Fruit fly (Drosophila melanogaster) whole organism, embryonic: ENCODE results near the gene woc.

Experiments used
- ATbp ChIP-seq: fragments of 200-800 bp; sonication (Bioruptor generic); optimal IDR thresholded peaks from 2 replicates; lab custom pipeline; 2017; ENCODE audit warnings: missing biosample characterization, mild to moderate bottlenecking, missing genetic modification characterization, missing genetic modification reagents
- CG10543 ChIP-seq: fragments of 200-800 bp; sonication (Bioruptor generic); optimal IDR thresholded peaks from 3 replicates; lab custom pipeline; 2017; ENCODE audit warnings: missing biosample characterization, mild to moderate bottlenecking, missing genetic modification characterization, moderate library complexity
- CG12071 ChIP-seq: fragments of 200-800 bp; sonication (Bioruptor generic); optimal IDR thresholded peaks from 3 replicates; lab custom pipeline; 2018; ENCODE audit warnings: missing biosample characterization, mild to moderate bottlenecking, missing genetic modification characterization
- CG1233 ChIP-seq: fragments of 200-800 bp; sonication (Bioruptor generic); optimal IDR thresholded peaks from 4 replicates; lab custom pipeline; 2018; ENCODE audit warnings: missing biosample characterization, mild to moderate bottlenecking, missing genetic modification characterization
- CG12659 ChIP-seq: fragments of 200-800 bp; sonication (Bioruptor generic); optimal IDR thresholded peaks from 3 replicates; lab custom pipeline; 2017; ENCODE audit warnings: mild to moderate bottlenecking, missing biosample characterization, missing genetic modification reagents, missing genetic modification characterization
- CG15479 ChIP-seq: fragments of 200-800 bp; sonication (Bioruptor generic); optimal IDR thresholded peaks from 3 replicates; lab custom pipeline; 2019; ENCODE audit warnings: missing biosample characterization, mild to moderate bottlenecking, missing genetic modification characterization, moderate library complexity
- CG17912 ChIP-seq: fragments of 200-800 bp; sonication (Bioruptor generic); optimal IDR thresholded peaks from 2 replicates; lab custom pipeline; 2018; ENCODE audit warnings: missing biosample characterization, mild to moderate bottlenecking, missing genetic modification characterization
- CG2875 ChIP-seq: fragments of 200-800 bp; sonication (Bioruptor generic); optimal IDR thresholded peaks from 2 replicates; lab custom pipeline; 2017; ENCODE audit warnings: missing biosample characterization, mild to moderate bottlenecking, missing genetic modification characterization, missing genetic modification reagents
- CG4360 ChIP-seq: fragments of 200-800 bp; sonication (Bioruptor generic); IDR thresholded peaks from 2 replicates; pipeline ENCODE4 v1.3.6; 2022; ENCODE audit warnings: missing biosample characterization, missing genetic modification characterization
- CG6813 ChIP-seq: fragments of 200-800 bp; sonication (Bioruptor generic); optimal IDR thresholded peaks from 2 replicates; lab custom pipeline; 2017; ENCODE audit warnings: missing biosample characterization, missing genetic modification characterization, mild to moderate bottlenecking, moderate library complexity, missing genetic modification reagents
- CG8388 ChIP-seq: fragments of 200-800 bp; sonication (Bioruptor generic); optimal IDR thresholded peaks from 2 replicates; lab custom pipeline; 2019; ENCODE audit warnings: missing biosample characterization, mild to moderate bottlenecking, missing genetic modification characterization, moderate library complexity
- CoRest ChIP-seq: fragments of 200-800 bp; sonication (Bioruptor generic); optimal IDR thresholded peaks from 3 replicates; lab custom pipeline; 2018; ENCODE audit warnings: missing biosample characterization, mild to moderate bottlenecking, missing genetic modification characterization, moderate library complexity
- Dfd ChIP-seq, 2 experiments: fragments of >200 bp; optimal IDR thresholded peaks; 2 replicates each; lab custom pipeline; 2017; ENCODE audit warnings: missing biosample characterization in 2 of 2, missing genetic modification characterization in 2 of 2
- Fer2 ChIP-seq: fragments of 200-800 bp; sonication (Bioruptor generic); optimal IDR thresholded peaks from 2 replicates; lab custom pipeline; 2018; ENCODE audit warnings: missing biosample characterization, mild to moderate bottlenecking, missing genetic modification characterization, moderate library complexity
- HmgD ChIP-seq: fragments of 200-800 bp; sonication (Bioruptor generic); optimal IDR thresholded peaks from 3 replicates; lab custom pipeline; 2016; ENCODE audit warnings: missing biosample characterization, missing genetic modification characterization
- Hsf ChIP-seq: fragments of 200-800 bp; sonication (Bioruptor generic); optimal IDR thresholded peaks from 3 replicates; lab custom pipeline; 2016; ENCODE audit warnings: missing biosample characterization, missing genetic modification characterization
- Mad ChIP-seq: fragments of 200-800 bp; sonication (Bioruptor generic); optimal IDR thresholded peaks from 2 replicates; lab custom pipeline; 2016; ENCODE audit warnings: missing biosample characterization, missing genetic modification characterization
- Med ChIP-seq: fragments of 200-800 bp; sonication (Bioruptor generic); peaks from one replicate; lab custom pipeline; 2016; ENCODE audit warnings: missing biosample characterization, missing genetic modification characterization, mild to moderate bottlenecking, inconsistent platforms, moderate library complexity
- Ssrp ChIP-seq: fragments of 200-800 bp; sonication (Bioruptor generic); optimal IDR thresholded peaks from 2 replicates; lab custom pipeline; 2018; ENCODE audit warnings: missing biosample characterization, mild to moderate bottlenecking, missing genetic modification characterization, moderate library complexity
- TFAM ChIP-seq: fragments of 200-800 bp; sonication (Bioruptor generic); optimal IDR thresholded peaks from 2 replicates; lab custom pipeline; 2017; ENCODE audit warnings: missing biosample characterization, missing genetic modification characterization, inconsistent platforms
- Xbp1 ChIP-seq: fragments of 200-800 bp; sonication (Bioruptor generic); optimal IDR thresholded peaks from 3 replicates; lab custom pipeline; 2016; ENCODE audit warnings: missing biosample characterization, mild to moderate bottlenecking, missing genetic modification characterization
- Xrp1 ChIP-seq: fragments of 200-800 bp; sonication (Bioruptor generic); IDR thresholded peaks from 2 replicates; pipeline ENCODE4 v1.3.6; 2022; ENCODE audit warnings: missing biosample characterization, missing genetic modification characterization
- al ChIP-seq: fragments of 200-800 bp; sonication (Bioruptor generic); IDR thresholded peaks from 2 replicates; pipeline ENCODE4 v1.3.6; 2022; ENCODE audit warnings: missing biosample characterization, missing genetic modification characterization
- bigmax ChIP-seq: fragments of 200-800 bp; sonication (Bioruptor generic); optimal IDR thresholded peaks from 2 replicates; lab custom pipeline; 2018; ENCODE audit warnings: missing biosample characterization, mild to moderate bottlenecking, missing genetic modification characterization
- bsh ChIP-seq, 2 experiments: fragments of 200-800 bp; sonication (Bioruptor generic); optimal IDR thresholded peaks; 2 replicates each; lab custom pipeline; 2017 to 2018; ENCODE audit warnings: mild to moderate bottlenecking in 2 of 2, missing biosample characterization in 2 of 2, missing genetic modification characterization in 2 of 2, moderate library complexity in 1 of 2
- cg ChIP-seq: fragments of 200-800 bp; sonication (Bioruptor generic); optimal IDR thresholded peaks from 3 replicates; lab custom pipeline; 2019; ENCODE audit warnings: missing biosample characterization, mild to moderate bottlenecking, missing genetic modification characterization, moderate library complexity
- cwo ChIP-seq: fragments of 200-800 bp; sonication (Bioruptor generic); optimal IDR thresholded peaks from 3 replicates; lab custom pipeline; 2017; ENCODE audit warnings: missing biosample characterization, missing genetic modification characterization, mild to moderate bottlenecking, moderate library complexity, missing genetic modification reagents
- jing ChIP-seq: fragments of 200-800 bp; sonication (Bioruptor generic); optimal IDR thresholded peaks from 2 replicates; lab custom pipeline; 2018; ENCODE audit warnings: missing biosample characterization, mild to moderate bottlenecking, missing genetic modification characterization
- kah ChIP-seq: fragments of 200-800 bp; sonication (Bioruptor generic); optimal IDR thresholded peaks from 2 replicates; lab custom pipeline; 2018; ENCODE audit warnings: missing biosample characterization, mild to moderate bottlenecking, missing genetic modification characterization
- lab ChIP-seq: fragments of 200-800 bp; sonication (Bioruptor generic); optimal IDR thresholded peaks from 3 replicates; lab custom pipeline; 2017; ENCODE audit warnings: missing biosample characterization, missing genetic modification characterization, mild to moderate bottlenecking, moderate library complexity, missing genetic modification reagents
- lmd ChIP-seq: fragments of 200-800 bp; sonication (Bioruptor generic); IDR thresholded peaks from 2 replicates; pipeline ENCODE4 v1.3.6; 2022; ENCODE audit warnings: missing biosample characterization, missing genetic modification characterization
- mirr ChIP-seq: fragments of 200-800 bp; sonication (Bioruptor generic); optimal IDR thresholded peaks from 3 replicates; lab custom pipeline; 2018; ENCODE audit warnings: missing biosample characterization, mild to moderate bottlenecking, missing genetic modification characterization
- nau ChIP-seq: fragments of 200-800 bp; sonication (Bioruptor generic); optimal IDR thresholded peaks from 3 replicates; lab custom pipeline; 2017; ENCODE audit warnings: missing biosample characterization, mild to moderate bottlenecking, missing genetic modification characterization, missing genetic modification reagents
- sens ChIP-seq: fragments of 200-800 bp; sonication (Bioruptor generic); peaks from one replicate; lab custom pipeline; 2016; ENCODE audit warnings: missing biosample characterization, missing genetic modification characterization
- stc ChIP-seq: fragments of 200-800 bp; sonication (Bioruptor generic); IDR thresholded peaks from 2 replicates; pipeline ENCODE4 v1.3.6; 2022; ENCODE audit warnings: missing biosample characterization, missing genetic modification characterization
- sug ChIP-seq: fragments of 200-800 bp; optimal IDR thresholded peaks from 2 replicates; lab custom pipeline; 2019; ENCODE audit warnings: missing biosample characterization, mild to moderate bottlenecking, missing genetic modification characterization, moderate library complexity
- wek ChIP-seq: fragments of 200-800 bp; sonication (Bioruptor generic); optimal IDR thresholded peaks from 3 replicates; lab custom pipeline; 2018; ENCODE audit warnings: missing biosample characterization, mild to moderate bottlenecking, missing genetic modification characterization, moderate library complexity

The woc gene

dm6 chr3R:27265330-27265729 lies 1.5 kb upstream of the woc start, which contains the start of the genes CG14262 and CG14260:
TSS of gene CG14262 (minus strand) at chr3R:27265430.
TSS of gene CG14260 (plus strand) at chr3R:27265457.
- TF ChIP-seq CoRest (tag; lab: Kevin White, UChicago) = no peak
- TF ChIP-seq al (GFP tag; lab: Robert Waterston, UW) = no peak
- TF ChIP-seq CG8388 = no peak
- TF ChIP-seq Xbp1 (GFP tag; lab: Kevin White, UChicago) = no peak
- TF ChIP-seq cwo = no peak
- no peak for TF ChIP-seq lmd
- TF ChIP-seq jing (GFP tag; lab: Kevin White, UChicago) = no peak
- no peak for TF ChIP-seq HmgD
- no peak for TF ChIP-seq stc (GFP tag; lab: Robert Waterston, UW)

dm6 chr3R:27253921-27254376 lies 9.9 kb downstream of the woc start:
- peak; percentile 24; the same call in 1 of the 2 replicates for TF ChIP-seq Xrp1 (GFP tag; lab: Robert Waterston, UW)
- TF ChIP-seq nau (GFP tag; lab: Kevin White, UChicago) = no peak
- peak; percentile 32 for TF ChIP-seq mirr
- TF ChIP-seq Dfd (GFP tag; optimal IDR thresholded peaks at IDR 0.05; lab: Kevin White, UChicago) = no peak
- peak; percentile 31 for TF ChIP-seq CG6813 (GFP tag; lab: Kevin White, UChicago)
- TF ChIP-seq sug (tag; lab: Kevin White, UChicago) = peak; percentile 96
- TF ChIP-seq Med (GFP tag; lab: Kevin White, UChicago) = peak; percentile 49
- no peak for TF ChIP-seq TFAM (GFP tag; lab: Kevin White, UChicago)
- no peak for TF ChIP-seq Ssrp (tag; lab: Kevin White, UChicago)
- TF ChIP-seq bigmax (GFP tag; lab: Kevin White, UChicago) = no peak
- TF ChIP-seq kah (GFP tag; lab: Kevin White, UChicago) = no peak
- peak in 1 of 2 experiments; percentile 52 for TF ChIP-seq bsh (GFP tag; optimal IDR thresholded peaks at IDR 0.05; lab: Kevin White, UChicago)
- TF ChIP-seq cg = peak; percentile 3
- TF ChIP-seq CG4360 (GFP tag; lab: Robert Waterston, UW) = 0 out of 2 replicates have a peak, but pooled peaks have one; percentile 32
- TF ChIP-seq wek (GFP tag; lab: Kevin White, UChicago) = peak; percentile 22
- no peak for TF ChIP-seq CG10543 (GFP tag; lab: Kevin White, UChicago)
- TF ChIP-seq lab (GFP tag; lab: Kevin White, UChicago) = no peak
- no peak for TF ChIP-seq Mad (GFP tag; lab: Kevin White, UChicago)
- TF ChIP-seq Fer2 (tag; lab: Kevin White, UChicago) = no peak
- TF ChIP-seq CG15479 (GFP tag; lab: Kevin White, UChicago) = peak; percentile 11
- TF ChIP-seq CG12659 (GFP tag; lab: Kevin White, UChicago) = no peak
- TF ChIP-seq ATbp (GFP tag; lab: Kevin White, UChicago) = peak; percentile 61
- TF ChIP-seq CG17912 (GFP tag; lab: Kevin White, UChicago) = peak; percentile 18
- TF ChIP-seq CG12071 = no peak
- TF ChIP-seq sens (GFP tag; lab: Kevin White, UChicago) = peak; percentile 79
- TF ChIP-seq CG1233 (GFP tag; lab: Kevin White, UChicago) = peak; percentile 28
- no peak for TF ChIP-seq Hsf (GFP tag; lab: Kevin White, UChicago)
- peak; percentile 41 for TF ChIP-seq CG2875 (GFP tag; lab: Kevin White, UChicago)
